Worm (Caenorhabditis elegans) whole organism, L4 larva: ENCODE data around the gene F31F6.1.

Source experiments
- F10B5.3 ChIP-seq: sonication (generic microtip); optimal IDR thresholded peaks from 2 replicates; lab custom pipeline; 2016; ENCODE audit warnings: mild to moderate bottlenecking, missing genetic modification characterization, missing compliant biosample characterization
- F37D6.2 ChIP-seq: sonication (generic microtip); optimal IDR thresholded peaks from 2 replicates; lab custom pipeline; 2016; ENCODE audit warnings: mild to moderate bottlenecking, missing genetic modification characterization, missing compliant biosample characterization
- R02D3.7 ChIP-seq: fragments of 150-350 bp; sonication (generic microtip); optimal IDR thresholded peaks from 3 replicates; lab custom pipeline; 2014; ENCODE audit warnings: missing biosample characterization, missing genetic modification characterization
- T20F7.1 ChIP-seq: fragments of 200-800 bp; sonication (Bioruptor generic); optimal IDR thresholded peaks from 2 replicates; lab custom pipeline; 2018; ENCODE audit warnings: mild to moderate bottlenecking, missing genetic modification characterization, missing compliant biosample characterization
- ama-1 ChIP-seq: fragments of 150-350 bp; optimal IDR thresholded peaks from 2 replicates; lab custom pipeline; 2014; ENCODE audit warnings: inconsistent platforms, mixed read lengths
- ceh-20 ChIP-seq: fragments of 200-800 bp; sonication (Bioruptor generic); IDR thresholded peaks from 2 replicates; pipeline ENCODE4 v1.3.6; 2022; ENCODE audit warnings: missing genetic modification reagents, missing genetic modification characterization, missing compliant biosample characterization
- ceh-32 ChIP-seq: sonication (generic microtip); optimal IDR thresholded peaks from 2 replicates; lab custom pipeline; 2016; ENCODE audit warnings: mild to moderate bottlenecking, missing genetic modification characterization, missing compliant biosample characterization; ENCODE audit not compliant: poor library complexity
- cey-2 ChIP-seq: sonication (generic microtip); optimal IDR thresholded peaks from 3 replicates; lab custom pipeline; 2017; ENCODE audit warnings: missing genetic modification characterization, mild to moderate bottlenecking, missing compliant biosample characterization, antibody characterized with exemption, borderline replicate concordance; ENCODE audit not compliant: insufficient read depth
- daf-16 ChIP-seq, 3 experiments: sonication (generic microtip); optimal IDR thresholded peaks; 2 replicates each; lab custom pipeline; 2016 to 2017; ENCODE audit warnings: missing genetic modification characterization in 3 of 3, missing genetic modification reagents in 3 of 3, mild to moderate bottlenecking in 2 of 3, missing compliant biosample characterization in 2 of 3, missing biosample characterization in 1 of 3, moderate library complexity in 1 of 3
- daf-19 ChIP-seq: fragments of 200-800 bp; sonication (Bioruptor generic); conservative IDR thresholded peaks from 2 replicates; pipeline ENCODE4 v1.3.6; 2022; ENCODE audit warnings: missing genetic modification characterization, missing compliant biosample characterization
- dve-1 ChIP-seq: sonication (generic microtip); optimal IDR thresholded peaks from 2 replicates; lab custom pipeline; 2017; ENCODE audit warnings: antibody characterized with exemption, mild to moderate bottlenecking, missing genetic modification characterization, missing compliant biosample characterization; ENCODE audit not compliant: insufficient read depth
- fkh-10 ChIP-seq: fragments of 150-350 bp; optimal IDR thresholded peaks from 2 replicates; lab custom pipeline; 2014; ENCODE audit warnings: missing biosample characterization, missing genetic modification reagents, missing genetic modification characterization
- fos-1 ChIP-seq: fragments of 150-350 bp; optimal IDR thresholded peaks from 2 replicates; lab custom pipeline; 2014; ENCODE audit warnings: missing biosample characterization, missing genetic modification characterization
- gei-8 ChIP-seq: fragments of 200-800 bp; sonication (Bioruptor generic); optimal IDR thresholded peaks from 2 replicates; lab custom pipeline; 2018; ENCODE audit warnings: mild to moderate bottlenecking, missing genetic modification characterization, missing compliant biosample characterization
- hif-1 ChIP-seq, 2 experiments: sonication (generic microtip); optimal IDR thresholded peaks; 2 replicates each; lab custom pipeline; 2016 to 2017; ENCODE audit warnings: missing compliant biosample characterization in 2 of 2, missing genetic modification characterization in 2 of 2, missing genetic modification reagents in 2 of 2, missing genotype in 2 of 2, mild to moderate bottlenecking in 1 of 2
- hlh-30 ChIP-seq: sonication (generic microtip); optimal IDR thresholded peaks from 2 replicates; lab custom pipeline; 2017; ENCODE audit warnings: antibody characterized with exemption, mild to moderate bottlenecking, missing genetic modification characterization, missing compliant biosample characterization; ENCODE audit not compliant: insufficient read depth
- lin-13 ChIP-seq: fragments of 150-350 bp; optimal IDR thresholded peaks from 2 replicates; lab custom pipeline; 2014; ENCODE audit warnings: missing biosample characterization, missing genetic modification reagents, missing genetic modification characterization
- lin-29 ChIP-seq: fragments of 200-800 bp; sonication (Bioruptor generic); IDR thresholded peaks from 2 replicates; pipeline ENCODE4 v1.3.6; 2022; ENCODE audit warnings: missing genetic modification reagents, missing genetic modification characterization, missing compliant biosample characterization
- lin-38 ChIP-seq: fragments of 200-800 bp; sonication (Bioruptor generic); IDR thresholded peaks from 2 replicates; pipeline ENCODE4 v1.3.6; 2022; ENCODE audit warnings: missing genetic modification reagents, missing genetic modification characterization, missing compliant biosample characterization
- lin-39 ChIP-seq: fragments of 150-350 bp; optimal IDR thresholded peaks from 2 replicates; lab custom pipeline; 2014; ENCODE audit warnings: missing biosample characterization, missing genetic modification reagents, missing genetic modification characterization
- madf-9 ChIP-seq: fragments of 200-800 bp; sonication (Bioruptor generic); conservative IDR thresholded peaks from 2 replicates; pipeline ENCODE4 v1.3.6; 2022; ENCODE audit warnings: missing genetic modification reagents, missing genetic modification characterization, missing compliant biosample characterization
- mdl-1 ChIP-seq, 2 experiments: fragments of 150-350 bp in 1 of 2; sonication (generic microtip) in 1 of 2; optimal IDR thresholded peaks; 2 replicates each; lab custom pipeline; 2014 to 2017; ENCODE audit warnings: missing biosample characterization in 2 of 2, missing genetic modification characterization in 2 of 2
- mep-1 ChIP-seq: fragments of 150-350 bp; sonication (generic microtip); optimal IDR thresholded peaks from 3 replicates; lab custom pipeline; 2014; ENCODE audit warnings: missing biosample characterization, missing genetic modification characterization
- mes-2 ChIP-seq: sonication (generic microtip); optimal IDR thresholded peaks from 2 replicates; lab custom pipeline; 2016; ENCODE audit warnings: missing genotype, mild to moderate bottlenecking, missing genetic modification characterization, missing compliant biosample characterization; ENCODE audit not compliant: poor library complexity, severe bottlenecking
- mxl-2 ChIP-seq: fragments of 200-800 bp; sonication (Bioruptor generic); conservative IDR thresholded peaks from 2 replicates; pipeline ENCODE4 v1.3.6; 2022; ENCODE audit warnings: missing genetic modification reagents, missing genetic modification characterization, missing compliant biosample characterization
- nhr-11 ChIP-seq: fragments of 150-350 bp; optimal IDR thresholded peaks from 2 replicates; lab custom pipeline; 2014; ENCODE audit warnings: missing biosample characterization, missing genetic modification characterization
- nhr-111 ChIP-seq: fragments of 200-800 bp; sonication (Bioruptor generic); optimal IDR thresholded peaks from 2 replicates; lab custom pipeline; 2018; ENCODE audit warnings: mild to moderate bottlenecking, missing genetic modification characterization, missing compliant biosample characterization
- nhr-237 ChIP-seq: sonication (generic microtip); optimal IDR thresholded peaks from 2 replicates; lab custom pipeline; 2017; ENCODE audit warnings: missing biosample characterization, missing genetic modification characterization
- nhr-25 ChIP-seq: sonication (generic microtip); optimal IDR thresholded peaks from 2 replicates; lab custom pipeline; 2017; ENCODE audit warnings: missing genetic modification characterization, mild to moderate bottlenecking, missing compliant biosample characterization, antibody characterized with exemption, moderate library complexity, borderline replicate concordance; ENCODE audit not compliant: insufficient read depth
- nhr-28 ChIP-seq: fragments of 150-350 bp; optimal IDR thresholded peaks from 2 replicates; lab custom pipeline; 2014; ENCODE audit warnings: missing biosample characterization, missing genetic modification characterization
- nhr-48 ChIP-seq: sonication (generic microtip); optimal IDR thresholded peaks from 2 replicates; lab custom pipeline; 2016; ENCODE audit warnings: mild to moderate bottlenecking, missing genetic modification characterization, missing compliant biosample characterization
- nhr-6 ChIP-seq: fragments of 150-350 bp; optimal IDR thresholded peaks from 2 replicates; lab custom pipeline; 2014; ENCODE audit warnings: missing biosample characterization, missing genetic modification characterization
- rbr-2 ChIP-seq: sonication (generic microtip); optimal IDR thresholded peaks from 2 replicates; lab custom pipeline; 2016; ENCODE audit warnings: missing genotype, missing genetic modification characterization, missing compliant biosample characterization
- saeg-2 ChIP-seq: fragments of 200-800 bp; sonication (Bioruptor generic); IDR thresholded peaks from 2 replicates; pipeline ENCODE4 v1.3.6; 2022; ENCODE audit warnings: missing genetic modification reagents, missing genetic modification characterization, missing compliant biosample characterization
- set-16 ChIP-seq: fragments of 200-800 bp; sonication (Bioruptor generic); IDR thresholded peaks from 2 replicates; pipeline ENCODE4 v1.3.6; 2022; ENCODE audit warnings: missing genetic modification reagents, missing genetic modification characterization, missing compliant biosample characterization
- snpc-1.2 ChIP-seq: fragments of 200-800 bp; sonication (Bioruptor generic); IDR thresholded peaks from 2 replicates; pipeline ENCODE4 v1.3.6; 2022; ENCODE audit warnings: missing genetic modification reagents, missing genetic modification characterization, missing compliant biosample characterization
- snpc-4 ChIP-seq: fragments of 150-350 bp; optimal IDR thresholded peaks from 2 replicates; lab custom pipeline; 2014; ENCODE audit warnings: missing biosample characterization, missing genetic modification characterization
- unc-130 ChIP-seq: sonication (generic microtip); optimal IDR thresholded peaks from 2 replicates; lab custom pipeline; 2016; ENCODE audit warnings: missing genetic modification reagents, missing genetic modification characterization, missing compliant biosample characterization
- unc-62 ChIP-seq, 3 experiments: fragments of 150-350 bp in 1 of 3; sonication (generic microtip); optimal IDR thresholded peaks in 2 of 3; peaks in 1 of 3; 1 replicate in 1 of 3; 2 replicates in 2 of 3; lab custom pipeline; 2014 to 2017; ENCODE audit warnings: missing biosample characterization in 3 of 3, missing genetic modification characterization in 3 of 3, missing genetic modification reagents in 3 of 3, missing genotype in 1 of 3
- zfp-3 ChIP-seq: fragments of 200-800 bp; sonication (Bioruptor generic); conservative IDR thresholded peaks from 2 replicates; pipeline ENCODE4 v1.3.6; 2022; ENCODE audit warnings: missing genetic modification reagents, missing genetic modification characterization, missing compliant biosample characterization
- ztf-11 ChIP-seq: fragments of 150-350 bp; optimal IDR thresholded peaks from 2 replicates; lab custom pipeline; 2014; ENCODE audit warnings: missing biosample characterization, missing genetic modification characterization
- ztf-7 ChIP-seq: fragments of 150-350 bp; optimal IDR thresholded peaks from 2 replicates; lab custom pipeline; 2014; ENCODE audit warnings: missing biosample characterization, missing genetic modification characterization

The F31F6.1 gene

ce11 chrX:14875668-14876067 lies 7.6 kb upstream of the F31F6.1 start, which contains the start of gene sssh-1:
Gene sssh-1, plus strand, starts transcription at chrX:14875968.
- no peak for TF ChIP-seq ceh-20 (GFP tag; lab: Robert Waterston, UW)
- no peak for TF ChIP-seq zfp-3
- TF ChIP-seq fkh-10 = no peak
- no peak for TF ChIP-seq daf-16 (GFP tag; optimal IDR thresholded peaks at IDR 0.05; lab: Kevin White, UChicago)
- TF ChIP-seq daf-16 (tag; optimal IDR thresholded peaks at IDR 0.05; lab: Kevin White, UChicago) = no peak
- no peak for TF ChIP-seq ztf-11 (tag; lab: Kevin White, UChicago)
- TF ChIP-seq mxl-2 (GFP tag; lab: Robert Waterston, UW) = no peak
- TF ChIP-seq rbr-2 (tag; lab: Kevin White, UChicago) = no peak
- TF ChIP-seq unc-130 (GFP tag; lab: Kevin White, UChicago) = no peak
- no peak for TF ChIP-seq cey-2 (tag; lab: Kevin White, UChicago)
- TF ChIP-seq hif-1 (tag; optimal IDR thresholded peaks at IDR 0.05; lab: Kevin White, UChicago) = no peak
- no peak for TF ChIP-seq ceh-32
- TF ChIP-seq saeg-2 = no peak
- no peak for TF ChIP-seq nhr-11
- no peak for TF ChIP-seq nhr-111 (GFP tag; lab: Kevin White, UChicago)
- TF ChIP-seq lin-29 (GFP tag; lab: Robert Waterston, UW) = no peak
- TF ChIP-seq mdl-1 (tag; optimal IDR thresholded peaks at IDR 0.05; lab: Kevin White, UChicago) = no peak
- TF ChIP-seq ztf-7 (tag; lab: Kevin White, UChicago) = no peak
- no peak for TF ChIP-seq fos-1 (tag; lab: Kevin White, UChicago)

- TF ChIP-seq R02D3.7 (tag; lab: Kevin White, UChicago) (no peak), F37D6.2 (tag; lab: Kevin White, UChicago) (no peak), nhr-6 (tag; lab: Kevin White, UChicago) (no peak), dve-1 (no peak), lin-13 (no peak), mep-1 (no peak), fos-1 (tag; lab: Kevin White, UChicago) (no peak), daf-19 (GFP tag; lab: Robert Waterston, UW) (no peak), zfp-3 (no peak), gei-8 (GFP tag; lab: Kevin White, UChicago) (no peak), hlh-30 (tag; lab: Kevin White, UChicago) (no peak), ztf-11 (tag; lab: Kevin White, UChicago) (no peak), lin-38 (GFP tag; lab: Robert Waterston, UW) (no peak)
Observed at ce11 chrX:14872817-14873469, 4.8 kb upstream of the F31F6.1 start, which contains the start of gene F31F6.3. Gene F31F6.3, minus strand, starts transcription at chrX:14872867.

ce11 chrX:14871780-14872179 lies 3.7 kb upstream of the F31F6.1 start, which contains the start of gene F31F6.2:
Gene F31F6.2, minus strand, starts transcription at chrX:14871880.
- TF ChIP-seq ama-1 (no peak), T20F7.1 (GFP tag; lab: Kevin White, UChicago) (no peak), nhr-28 (tag; lab: Kevin White, UChicago) (no peak), F10B5.3 (tag; lab: Kevin White, UChicago) (no peak), madf-9 (GFP tag; lab: Robert Waterston, UW) (no peak), nhr-48 (tag; lab: Kevin White, UChicago) (no peak), unc-62 (GFP tag; optimal IDR thresholded peaks at IDR 0.05 in 1 of 2; lab: Kevin White, UChicago) (no peak), unc-62 (tag; optimal IDR thresholded peaks at IDR 0.05; lab: Kevin White, UChicago) (no peak), nhr-25 (tag; lab: Kevin White, UChicago) (no peak), fkh-10 (no peak), set-16 (GFP tag; lab: Robert Waterston, UW) (no peak), hlh-30 (tag; lab: Kevin White, UChicago) (no peak), nhr-11 (no peak), snpc-4 (tag; lab: Kevin White, UChicago) (no peak), mxl-2 (GFP tag; lab: Robert Waterston, UW) (no peak), nhr-237 (tag; lab: Kevin White, UChicago) (no peak), snpc-1.2 (GFP tag; lab: Robert Waterston, UW) (no peak), lin-39 (tag; lab: Kevin White, UChicago) (no peak), mes-2 (tag; lab: Kevin White, UChicago) (no peak)
